Fruit fly (Drosophila melanogaster): ENCODE results near the gene CG10274.

dm6 chr3L:6216787-6217078 lies 35.1 kb upstream of the CG10274 start:
- no peak for TF ChIP-seq kay (GFP tag; ENCODE audit: borderline replicate concordance)
- no peak for TF ChIP-seq Clk (GFP tag; optimal IDR thresholded peaks at IDR 0.05)
- TF ChIP-seq CG12768 (GFP tag; optimal IDR thresholded peaks at IDR 0.05) = no peak
- TF ChIP-seq CG11617 (GFP tag; optimal IDR thresholded peaks at IDR 0.05) = no peak

Data from whole organism, adult.